Fruit fly (Drosophila melanogaster) Kc167 (cell line): ENCODE data around the gene Polr2I.

ENCODE experiments used
- Sin3A ChIP-seq: fragments of >200 bp; optimal IDR thresholded peaks from 2 replicates; lab custom pipeline; 2018; ENCODE audit warnings: missing external identifiers
- h ChIP-seq: fragments of >200 bp; optimal IDR thresholded peaks from 3 replicates; lab custom pipeline; 2018; ENCODE audit warnings: missing external identifiers
- insv ChIP-seq: fragments of >200 bp; optimal IDR thresholded peaks from 3 replicates; lab custom pipeline; 2018; ENCODE audit warnings: missing external identifiers
- psq ChIP-seq: fragments of >200 bp; optimal IDR thresholded peaks from 2 replicates; lab custom pipeline; 2017; ENCODE audit warnings: missing external identifiers
- ttk ChIP-seq: sonication (Bioruptor generic); optimal IDR thresholded peaks from 2 replicates; lab custom pipeline; 2017; ENCODE audit warnings: missing external identifiers

DNA sequence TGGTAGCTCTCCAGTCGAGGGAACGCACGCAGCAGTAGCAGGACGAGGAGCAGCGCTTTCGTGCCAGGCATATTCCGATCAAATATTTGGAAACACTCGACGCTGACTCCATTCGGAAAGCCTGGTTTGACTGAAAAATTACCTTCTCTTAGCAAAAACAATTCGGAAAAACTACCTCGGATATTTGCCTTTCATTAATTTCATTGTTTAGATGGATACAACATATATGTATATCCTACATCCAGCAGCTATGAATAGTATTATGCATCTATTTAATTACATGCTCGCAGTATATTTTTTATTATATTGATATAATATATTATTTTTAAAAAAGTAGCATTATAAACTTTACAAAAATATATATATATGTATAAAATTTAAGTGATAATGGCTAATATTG lies 47.8 kb upstream of the Polr2I start, which contains the start of gene CG14840:
- TF ChIP-seq psq (lab: Kevin White, UChicago) (no peak), insv (lab: Kevin White, UChicago) (no peak), h (lab: Kevin White, UChicago) (no peak), Sin3A (lab: Kevin White, UChicago) (no peak), ttk (lab: Kevin White, UChicago) (no peak)
